Fruit fly (Drosophila melanogaster) whole organism, wandering third instar larva: ENCODE results near the gene Lcp65Ag2.

ENCODE experiments used
- CrebA ChIP-seq: fragments of 200-800 bp; sonication (Bioruptor generic); optimal IDR thresholded peaks from 2 replicates; lab custom pipeline; 2016; ENCODE audit warnings: missing biosample characterization, mild to moderate bottlenecking, missing genetic modification characterization, borderline replicate concordance
- GATAd ChIP-seq: sonication (Bioruptor generic); optimal IDR thresholded peaks from 2 replicates; lab custom pipeline; 2016; ENCODE audit warnings: missing biosample characterization, missing genetic modification characterization
- Hr83 ChIP-seq: fragments of 200-300 bp; sonication (Bioruptor generic); optimal IDR thresholded peaks from 2 replicates; lab custom pipeline; 2016; ENCODE audit warnings: missing biosample characterization, mild to moderate bottlenecking, missing genetic modification characterization, moderate library complexity; ENCODE audit not compliant: poor library complexity, severe bottlenecking
- Myc ChIP-seq: fragments of >200 bp; optimal IDR thresholded peaks from 2 replicates; lab custom pipeline; 2017
- OdsH ChIP-seq: fragments of 200-800 bp; sonication (Bioruptor generic); optimal IDR thresholded peaks from 2 replicates; lab custom pipeline; 2016; ENCODE audit warnings: missing biosample characterization, mild to moderate bottlenecking, missing genetic modification characterization
- Rel ChIP-seq, 2 experiments: fragments of 200-800 bp; sonication (Bioruptor generic) in 1 of 2; optimal IDR thresholded peaks; 2 replicates in 1 of 2; 3 replicates in 1 of 2; lab custom pipeline; 2016 to 2019; ENCODE audit warnings: mild to moderate bottlenecking in 2 of 2, missing biosample characterization in 2 of 2, missing genetic modification characterization in 2 of 2, moderate library complexity in 1 of 2
- Vsx2 ChIP-seq: fragments of 200-300, 225-300 bp; sonication (Bioruptor generic); optimal IDR thresholded peaks from 2 replicates; lab custom pipeline; 2018; ENCODE audit warnings: missing biosample characterization, missing genetic modification characterization; ENCODE audit not compliant: partially characterized antibody
- br ChIP-seq: fragments of 200-800 bp; sonication (Bioruptor generic); optimal IDR thresholded peaks from 2 replicates; lab custom pipeline; 2016; ENCODE audit warnings: missing biosample characterization, missing genetic modification characterization
- dmrt93B ChIP-seq: fragments of 200-800 bp; sonication (Bioruptor generic); optimal IDR thresholded peaks from 2 replicates; lab custom pipeline; 2018; ENCODE audit warnings: missing biosample characterization, mild to moderate bottlenecking, missing genetic modification characterization
- dsf ChIP-seq: sonication (Bioruptor generic); optimal IDR thresholded peaks from 2 replicates; lab custom pipeline; 2016; ENCODE audit warnings: missing biosample characterization, missing genetic modification characterization, borderline replicate concordance
- psq ChIP-seq: fragments of 200-800 bp; sonication (Bioruptor generic); optimal IDR thresholded peaks from 3 replicates; lab custom pipeline; 2017; ENCODE audit warnings: missing biosample characterization, mild to moderate bottlenecking, missing genetic modification characterization, moderate library complexity
- usp ChIP-seq: fragments of >200 bp; optimal IDR thresholded peaks from 2 replicates; lab custom pipeline; 2017; ENCODE audit warnings: missing biosample characterization, missing genetic modification characterization

The Lcp65Ag2 gene

DNA sequence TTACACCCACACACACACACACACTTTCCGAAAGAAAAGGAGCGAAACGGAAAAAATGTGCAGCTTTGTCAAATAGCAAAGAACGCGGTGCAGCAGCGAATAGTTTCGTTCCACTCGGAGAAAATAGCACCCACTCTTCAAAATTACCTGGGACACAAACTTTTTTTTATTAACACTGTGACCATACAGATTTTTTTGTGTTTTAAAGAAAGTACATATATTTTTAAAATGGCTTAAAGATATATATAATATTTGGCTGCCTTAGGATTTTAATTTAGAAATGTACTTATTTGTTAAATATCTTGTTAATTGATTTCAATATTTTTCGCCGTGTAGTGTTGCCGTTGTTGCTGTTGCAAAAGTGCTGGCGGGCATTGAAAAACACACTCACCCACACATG, 48.9 kb downstream of the Lcp65Ag2 start:
- no peak for TF ChIP-seq GATAd (GFP tag; lab: Kevin White, UChicago)
- no peak for TF ChIP-seq psq
- TF ChIP-seq Rel (GFP tag; optimal IDR thresholded peaks at IDR 0.05; lab: Kevin White, UChicago): no peak
- TF ChIP-seq Rel (tag; optimal IDR thresholded peaks at IDR 0.05; lab: Kevin White, UChicago): no peak
- no peak for TF ChIP-seq Vsx2
- no peak for TF ChIP-seq OdsH
- TF ChIP-seq Hr83: no peak
- TF ChIP-seq dmrt93B: no peak
- no peak for TF ChIP-seq usp (GFP tag; lab: Kevin White, UChicago)
- no peak for TF ChIP-seq br (GFP tag; lab: Kevin White, UChicago)
- no peak for TF ChIP-seq CrebA
- no peak for TF ChIP-seq dsf
- no peak for TF ChIP-seq Myc (lab: Kevin White, UChicago)
